Worm (Caenorhabditis elegans) whole organism, young adult: ENCODE measurements around the gene C16C8.19.

Experiments
- B0019.2 ChIP-seq: fragments of 200-800 bp; sonication (Bioruptor generic); conservative IDR thresholded peaks from 2 replicates; pipeline ENCODE4 v1.3.6; 2022; ENCODE audit warnings: missing genetic modification reagents, missing genetic modification characterization, missing compliant biosample characterization
- D2030.7 ChIP-seq: fragments of 200-800 bp; sonication (Bioruptor generic); IDR thresholded peaks from 2 replicates; pipeline ENCODE4 v1.3.6; 2022; ENCODE audit warnings: missing genetic modification reagents, missing genetic modification characterization, missing compliant biosample characterization
- K11D2.4 ChIP-seq: fragments of 200-800 bp; sonication (Bioruptor generic); IDR thresholded peaks from 2 replicates; pipeline ENCODE4 v1.3.6; 2022; ENCODE audit warnings: missing genetic modification reagents, missing genetic modification characterization, missing compliant biosample characterization
- ama-1 ChIP-seq, 3 experiments: fragments of 150-350 bp in 1 of 3; sonication (generic microtip) in 2 of 3; optimal IDR thresholded peaks; 2 replicates each; lab custom pipeline; 2014 to 2018; ENCODE audit warnings: missing biosample characterization in 2 of 3, missing genetic modification characterization in 2 of 3, missing genetic modification reagents in 2 of 3
- bed-2 ChIP-seq: fragments of 200-800 bp; sonication (Bioruptor generic); IDR thresholded peaks from 2 replicates; pipeline ENCODE4 v1.3.6; 2022; ENCODE audit warnings: missing genetic modification reagents, missing genetic modification characterization, missing compliant biosample characterization
- egl-44 ChIP-seq: fragments of 200-800 bp; sonication (Bioruptor generic); IDR thresholded peaks from 2 replicates; pipeline ENCODE4 v1.3.6; 2022; ENCODE audit warnings: missing genetic modification reagents, missing genetic modification characterization, missing compliant biosample characterization
- somi-1 ChIP-seq: fragments of 200-800 bp; sonication (Bioruptor generic); optimal IDR thresholded peaks from 2 replicates; lab custom pipeline; 2018; ENCODE audit warnings: mild to moderate bottlenecking, missing genetic modification characterization, missing compliant biosample characterization
- unc-130 ChIP-seq: sonication (generic microtip); optimal IDR thresholded peaks from 2 replicates; lab custom pipeline; 2016; ENCODE audit warnings: missing genetic modification reagents, missing genetic modification characterization, missing compliant biosample characterization

DNA sequence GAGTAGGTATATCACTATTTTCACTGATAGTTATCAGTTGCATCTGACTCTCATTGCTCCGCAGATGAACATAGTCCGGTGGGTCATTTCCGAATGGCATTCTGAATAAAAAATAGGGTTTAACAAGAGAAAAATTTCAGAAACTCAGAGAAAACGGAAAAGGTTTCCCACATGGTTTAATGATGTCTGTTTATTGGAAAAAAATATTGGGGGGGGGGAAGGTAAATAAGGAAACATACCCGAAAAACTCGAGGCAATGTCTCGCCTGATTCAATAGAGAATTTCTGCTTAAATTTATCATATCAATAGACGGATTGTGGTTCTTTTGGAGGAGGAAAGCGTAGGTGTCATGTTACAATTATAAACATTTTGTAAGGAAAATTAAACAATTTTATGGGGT, 32.9 kb upstream of the C16C8.19 start, which contains the start of gene nep-11:
- TF ChIP-seq bed-2 (GFP tag; lab: Robert Waterston, UW), result no peak
- no peak for TF ChIP-seq B0019.2 (GFP tag; lab: Robert Waterston, UW)
- TF ChIP-seq D2030.7, result no peak
- TF ChIP-seq unc-130 (GFP tag; lab: Kevin White, UChicago), result no peak
- TF ChIP-seq somi-1, result no peak
- no peak for TF ChIP-seq K11D2.4 (GFP tag; lab: Robert Waterston, UW)
- no peak for TF ChIP-seq egl-44 (GFP tag; lab: Robert Waterston, UW)
- no peak for TF ChIP-seq ama-1 (optimal IDR thresholded peaks at IDR 0.05; lab: Kevin White, UChicago)
- no peak for TF ChIP-seq ama-1 (GFP tag; optimal IDR thresholded peaks at IDR 0.05; lab: Kevin White, UChicago)
